Worm (Caenorhabditis elegans) whole organism, L4 larva: Measurements from ENCODE around the gene str-265.
"Not testable (repeated sequence)": the region's sequence is repeated elsewhere in the genome, so short reads cannot be mapped to it uniquely, and the experiment has no call there.

Source experiments
- D1046.2 ChIP-seq: fragments of 200-800 bp; sonication (Bioruptor generic); IDR thresholded peaks from 2 replicates; pipeline ENCODE4 v1.3.6; 2022; ENCODE audit warnings: missing genetic modification characterization, missing compliant biosample characterization
- F37D6.2 ChIP-seq: sonication (generic microtip); optimal IDR thresholded peaks from 2 replicates; lab custom pipeline; 2016; ENCODE audit warnings: mild to moderate bottlenecking, missing genetic modification characterization, missing compliant biosample characterization
- Y48G9A.11 ChIP-seq: fragments of 200-800 bp; sonication (Bioruptor generic); IDR thresholded peaks from 2 replicates; pipeline ENCODE4 v1.3.6; 2022; ENCODE audit warnings: missing genetic modification reagents, missing genetic modification characterization, missing compliant biosample characterization
- aha-1 ChIP-seq: fragments of 150-350 bp; peaks from one replicate; lab custom pipeline; 2014; ENCODE audit warnings: missing biosample characterization, missing genetic modification characterization
- ama-1 ChIP-seq: fragments of 150-350 bp; optimal IDR thresholded peaks from 2 replicates; lab custom pipeline; 2014; ENCODE audit warnings: inconsistent platforms, mixed read lengths
- lin-13 ChIP-seq: fragments of 150-350 bp; optimal IDR thresholded peaks from 2 replicates; lab custom pipeline; 2014; ENCODE audit warnings: missing biosample characterization, missing genetic modification reagents, missing genetic modification characterization
- lir-3 ChIP-seq: sonication (generic microtip); optimal IDR thresholded peaks from 2 replicates; lab custom pipeline; 2016; ENCODE audit warnings: mild to moderate bottlenecking, missing genetic modification characterization, missing compliant biosample characterization
- nhr-237 ChIP-seq: sonication (generic microtip); optimal IDR thresholded peaks from 2 replicates; lab custom pipeline; 2017; ENCODE audit warnings: missing biosample characterization, missing genetic modification characterization
- pha-4 ChIP-seq, 2 experiments: fragments of 150-350 bp in 1 of 2; fragments of 200-800 bp in 1 of 2; sonication (Bioruptor generic) in 1 of 2; IDR thresholded peaks in 1 of 2; optimal IDR thresholded peaks in 1 of 2; 2 replicates each; pipeline versions ENCODE4 v1.3.6 to Lab custom; 2014 to 2022; ENCODE audit warnings: missing genetic modification characterization in 2 of 2, missing genetic modification reagents in 2 of 2, missing biosample characterization in 1 of 2, missing compliant biosample characterization in 1 of 2
- zfp-3 ChIP-seq: fragments of 200-800 bp; sonication (Bioruptor generic); conservative IDR thresholded peaks from 2 replicates; pipeline ENCODE4 v1.3.6; 2022; ENCODE audit warnings: missing genetic modification reagents, missing genetic modification characterization, missing compliant biosample characterization

ce11 chrV:2428024-2428423, 20.9 kb upstream of the str-265 start, which contains the start of gene str-119:
- not testable (repeated sequence) for TF ChIP-seq aha-1; lir-3 (tag; lab: Kevin White, UChicago); ama-1 (lab: Kevin White, UChicago); Y48G9A.11 (GFP tag; lab: Robert Waterston, UW); pha-4 (GFP tag; IDR thresholded peaks at IDR 0.05; lab: Robert Waterston, UW); pha-4 (tag; optimal IDR thresholded peaks at IDR 0.05; lab: Kevin White, UChicago); zfp-3; D1046.2 (GFP tag; lab: Robert Waterston, UW); F37D6.2 (tag; lab: Kevin White, UChicago); lin-13; nhr-237 (tag; lab: Kevin White, UChicago)
